Worm (Caenorhabditis elegans) whole organism, L2 larva: Measurements from ENCODE around the gene mob-4.

ENCODE experiments used
- R02D3.7 ChIP-seq: fragments of 150-350 bp; optimal IDR thresholded peaks from 2 replicates; lab custom pipeline; 2014; ENCODE audit warnings: missing biosample characterization, missing genetic modification characterization
- egl-27 ChIP-seq: sonication (generic microtip); optimal IDR thresholded peaks from 3 replicates; lab custom pipeline; 2017; ENCODE audit warnings: missing biosample characterization, missing genetic modification reagents, missing genetic modification characterization
- lsy-2 ChIP-seq, 2 experiments: fragments of 150-350 bp in 1 of 2; sonication (generic microtip) in 1 of 2; optimal IDR thresholded peaks; 2 replicates each; lab custom pipeline; 2014 to 2017; ENCODE audit warnings: missing biosample characterization in 2 of 2, missing genetic modification characterization in 2 of 2
- skn-1 ChIP-seq: sonication (generic microtip); optimal IDR thresholded peaks from 2 replicates; lab custom pipeline; 2017; ENCODE audit warnings: missing biosample characterization, missing genetic modification characterization
- unc-39 ChIP-seq: fragments of 150-350 bp; optimal IDR thresholded peaks from 2 replicates; lab custom pipeline; 2014; ENCODE audit warnings: missing biosample characterization, missing genetic modification characterization

DNA sequence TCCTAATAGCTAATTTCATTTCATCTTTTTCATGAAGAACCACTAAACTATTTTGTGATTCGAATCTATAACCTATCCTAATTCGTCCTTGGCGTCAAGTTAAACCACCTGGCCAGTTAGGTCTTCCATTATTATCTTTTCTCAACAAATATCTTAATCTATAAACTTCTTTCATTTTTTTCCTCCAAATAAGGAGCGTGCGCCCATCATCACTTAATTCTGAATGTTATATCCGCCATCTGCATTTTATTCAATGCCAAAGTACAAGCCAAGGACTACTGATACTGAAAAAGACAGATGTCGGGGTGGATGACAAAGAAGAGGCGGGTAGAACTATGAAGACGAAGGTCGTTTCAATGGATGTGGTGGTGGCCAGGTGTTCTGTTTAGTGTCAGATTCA lies 4.0 kb downstream of the mob-4 start:
- TF ChIP-seq unc-39 (tag; lab: Kevin White, UChicago) = no peak
- TF ChIP-seq skn-1 (tag; lab: Kevin White, UChicago) = no peak
- no peak for TF ChIP-seq lsy-2 (tag; optimal IDR thresholded peaks at IDR 0.05; lab: Kevin White, UChicago)
- no peak for TF ChIP-seq R02D3.7 (tag; lab: Kevin White, UChicago)
- TF ChIP-seq egl-27 (tag; lab: Kevin White, UChicago) = no peak
